Worm (Caenorhabditis elegans) whole organism, late embryonic: ENCODE results near the gene D1044.1.

Experiments
- C38D4.7 ChIP-seq: fragments of 200-800 bp; sonication (Bioruptor generic); optimal IDR thresholded peaks from 2 replicates; lab custom pipeline; 2018; ENCODE audit warnings: mild to moderate bottlenecking, missing genetic modification characterization, moderate library complexity, missing compliant biosample characterization
- F13H6.1 ChIP-seq: sonication (generic microtip); optimal IDR thresholded peaks from 2 replicates; lab custom pipeline; 2016; ENCODE audit warnings: missing genetic modification characterization, missing compliant biosample characterization
- K02D7.2 ChIP-seq: sonication (generic microtip); optimal IDR thresholded peaks from 2 replicates; lab custom pipeline; 2017; ENCODE audit warnings: mild to moderate bottlenecking, missing genetic modification characterization, missing compliant biosample characterization
- K09A11.1 ChIP-seq: sonication (generic microtip); optimal IDR thresholded peaks from 2 replicates; lab custom pipeline; 2017; ENCODE audit warnings: antibody characterized with exemption, mild to moderate bottlenecking, missing genetic modification characterization, missing compliant biosample characterization; ENCODE audit not compliant: insufficient read depth
- T23F11.4 ChIP-seq: fragments of 200-800 bp; sonication (Bioruptor generic); optimal IDR thresholded peaks from 2 replicates; lab custom pipeline; 2018; ENCODE audit warnings: mild to moderate bottlenecking, missing genetic modification characterization, missing compliant biosample characterization
- ahr-1 ChIP-seq: sonication (generic microtip); optimal IDR thresholded peaks from 2 replicates; lab custom pipeline; 2016; ENCODE audit warnings: missing genetic modification characterization, missing compliant biosample characterization
- ama-1 ChIP-seq: fragments of 150-350 bp; optimal IDR thresholded peaks from 2 replicates; lab custom pipeline; 2014
- ceh-14 ChIP-seq: sonication (generic microtip); optimal IDR thresholded peaks from 2 replicates; lab custom pipeline; 2016; ENCODE audit warnings: missing genotype, missing genetic modification characterization, missing compliant biosample characterization
- ceh-19 ChIP-seq: fragments of 200-800 bp; sonication (Bioruptor generic); optimal IDR thresholded peaks from 2 replicates; lab custom pipeline; 2018; ENCODE audit warnings: mild to moderate bottlenecking, missing genetic modification characterization, missing compliant biosample characterization
- ceh-30 ChIP-seq: fragments of 150-350 bp; optimal IDR thresholded peaks from 2 replicates; lab custom pipeline; 2014; ENCODE audit warnings: missing biosample characterization, missing genetic modification characterization
- ceh-31 ChIP-seq: sonication (generic microtip); optimal IDR thresholded peaks from 2 replicates; lab custom pipeline; 2016; ENCODE audit warnings: missing genetic modification characterization, missing compliant biosample characterization
- ceh-34 ChIP-seq: sonication (generic microtip); optimal IDR thresholded peaks from 2 replicates; lab custom pipeline; 2016; ENCODE audit warnings: mild to moderate bottlenecking, missing genetic modification characterization, missing compliant biosample characterization
- ceh-45 ChIP-seq: fragments of 200-800 bp; sonication (Bioruptor generic); IDR thresholded peaks from 2 replicates; pipeline ENCODE4 v1.3.6; 2022; ENCODE audit warnings: missing genetic modification reagents, missing genetic modification characterization, missing compliant biosample characterization
- ceh-6 ChIP-seq: fragments of 200-800 bp; sonication (Bioruptor generic); optimal IDR thresholded peaks from 2 replicates; lab custom pipeline; 2018; ENCODE audit warnings: mild to moderate bottlenecking, missing genetic modification characterization, missing compliant biosample characterization
- dmd-4 ChIP-seq: sonication (generic microtip); optimal IDR thresholded peaks from 2 replicates; lab custom pipeline; 2016; ENCODE audit warnings: borderline replicate concordance, missing genetic modification characterization, missing compliant biosample characterization
- dve-1 ChIP-seq: sonication (generic microtip); optimal IDR thresholded peaks from 2 replicates; lab custom pipeline; 2017; ENCODE audit warnings: antibody characterized with exemption, mild to moderate bottlenecking, missing genetic modification characterization, missing compliant biosample characterization
- elt-2 ChIP-seq: sonication (generic microtip); optimal IDR thresholded peaks from 2 replicates; lab custom pipeline; 2016; ENCODE audit warnings: missing genetic modification reagents, missing genetic modification characterization, missing compliant biosample characterization
- elt-4 ChIP-seq: sonication (generic microtip); optimal IDR thresholded peaks from 2 replicates; lab custom pipeline; 2016; ENCODE audit warnings: missing genetic modification characterization, missing compliant biosample characterization
- fax-1 ChIP-seq: sonication (generic microtip); optimal IDR thresholded peaks from 2 replicates; lab custom pipeline; 2016; ENCODE audit warnings: missing genotype, missing genetic modification characterization, missing compliant biosample characterization
- fkh-10 ChIP-seq: fragments of 150-350 bp; optimal IDR thresholded peaks from 2 replicates; lab custom pipeline; 2014; ENCODE audit warnings: missing biosample characterization, missing genetic modification reagents, missing genetic modification characterization
- gmeb-2 ChIP-seq: sonication (generic microtip); optimal IDR thresholded peaks from 2 replicates; lab custom pipeline; 2016; ENCODE audit warnings: missing genetic modification characterization, inconsistent platforms, missing compliant biosample characterization
- hlh-13 ChIP-seq: fragments of 200-800 bp; sonication (Bioruptor generic); optimal IDR thresholded peaks from 2 replicates; lab custom pipeline; 2018; ENCODE audit warnings: mild to moderate bottlenecking, missing genetic modification characterization, missing compliant biosample characterization
- hlh-15 ChIP-seq: sonication (generic microtip); optimal IDR thresholded peaks from 2 replicates; lab custom pipeline; 2016; ENCODE audit warnings: missing genetic modification characterization, missing compliant biosample characterization
- hlh-30 ChIP-seq: sonication (generic microtip); optimal IDR thresholded peaks from 2 replicates; lab custom pipeline; 2017; ENCODE audit warnings: antibody characterized with exemption, missing genetic modification characterization, missing compliant biosample characterization; ENCODE audit not compliant: insufficient read depth
- hlh-6 ChIP-seq: sonication (generic microtip); optimal IDR thresholded peaks from 2 replicates; lab custom pipeline; 2016; ENCODE audit warnings: missing genotype, missing genetic modification characterization, missing compliant biosample characterization
- lim-6 ChIP-seq: sonication (generic microtip); optimal IDR thresholded peaks from 2 replicates; lab custom pipeline; 2016; ENCODE audit warnings: missing genetic modification characterization, missing compliant biosample characterization
- lin-11 ChIP-seq: fragments of 200-800 bp; sonication (Bioruptor generic); optimal IDR thresholded peaks from 2 replicates; lab custom pipeline; 2018; ENCODE audit warnings: mild to moderate bottlenecking, missing genetic modification characterization, missing compliant biosample characterization
- madf-2 ChIP-seq: sonication (generic microtip); optimal IDR thresholded peaks from 2 replicates; lab custom pipeline; 2017; ENCODE audit warnings: missing genetic modification characterization, missing compliant biosample characterization
- nfya-1 ChIP-seq: sonication (generic microtip); optimal IDR thresholded peaks from 2 replicates; lab custom pipeline; 2017; ENCODE audit warnings: missing genetic modification characterization, mild to moderate bottlenecking, missing compliant biosample characterization, antibody characterized with exemption, moderate library complexity
- nhr-232 ChIP-seq: sonication (generic microtip); optimal IDR thresholded peaks from 2 replicates; lab custom pipeline; 2016; ENCODE audit warnings: missing genetic modification characterization, missing compliant biosample characterization
- npax-4 ChIP-seq: sonication (generic microtip); optimal IDR thresholded peaks from 2 replicates; lab custom pipeline; 2016; ENCODE audit warnings: missing genetic modification characterization, missing compliant biosample characterization
- pax-1 ChIP-seq: fragments of 150-350 bp; optimal IDR thresholded peaks from 2 replicates; lab custom pipeline; 2014; ENCODE audit warnings: missing biosample characterization, missing genetic modification characterization
- pha-2 ChIP-seq: sonication (generic microtip); optimal IDR thresholded peaks from 2 replicates; lab custom pipeline; 2017; ENCODE audit warnings: mild to moderate bottlenecking, missing genetic modification characterization, missing compliant biosample characterization
- pha-4 ChIP-seq: fragments of 150-350 bp; optimal IDR thresholded peaks from 2 replicates; lab custom pipeline; 2018; ENCODE audit warnings: missing biosample characterization, missing genetic modification reagents, missing genetic modification characterization
- pqm-1 ChIP-seq: sonication (generic microtip); optimal IDR thresholded peaks from 2 replicates; lab custom pipeline; 2016; ENCODE audit warnings: missing genetic modification characterization, missing compliant biosample characterization
- pros-1 ChIP-seq: fragments of 150-350 bp; optimal IDR thresholded peaks from 2 replicates; lab custom pipeline; 2014; ENCODE audit warnings: missing biosample characterization, missing genetic modification reagents, missing genetic modification characterization
- ref-2 ChIP-seq: sonication (generic microtip); optimal IDR thresholded peaks from 2 replicates; lab custom pipeline; 2016; ENCODE audit warnings: missing genetic modification characterization, missing compliant biosample characterization
- rnt-1 ChIP-seq: sonication (generic microtip); optimal IDR thresholded peaks from 2 replicates; lab custom pipeline; 2016; ENCODE audit warnings: missing genetic modification characterization, missing compliant biosample characterization
- sdc-2 ChIP-seq: sonication (generic microtip); optimal IDR thresholded peaks from 2 replicates; lab custom pipeline; 2016; ENCODE audit warnings: missing genotype, missing genetic modification characterization, missing compliant biosample characterization
- sox-2 ChIP-seq: fragments of 200-800 bp; sonication (Bioruptor generic); IDR thresholded peaks from 2 replicates; pipeline ENCODE4 v1.3.6; 2022; ENCODE audit warnings: missing genetic modification reagents, missing genetic modification characterization, missing compliant biosample characterization
- sox-4 ChIP-seq: sonication (generic microtip); optimal IDR thresholded peaks from 2 replicates; lab custom pipeline; 2017; ENCODE audit warnings: mild to moderate bottlenecking, missing genetic modification characterization, inconsistent platforms, missing compliant biosample characterization
- syd-9 ChIP-seq: sonication (generic microtip); optimal IDR thresholded peaks from 2 replicates; lab custom pipeline; 2016; ENCODE audit warnings: mild to moderate bottlenecking, missing genetic modification characterization, moderate library complexity, missing compliant biosample characterization
- tbx-7 ChIP-seq: sonication (generic microtip); optimal IDR thresholded peaks from 2 replicates; lab custom pipeline; 2016; ENCODE audit warnings: missing genotype, missing genetic modification characterization, missing compliant biosample characterization
- ttx-3 ChIP-seq: sonication (generic microtip); optimal IDR thresholded peaks from 2 replicates; lab custom pipeline; 2016; ENCODE audit warnings: missing genetic modification reagents, missing genetic modification characterization, missing compliant biosample characterization
- unc-3 ChIP-seq, 2 experiments: fragments of 200-800 bp in 1 of 2; sonication (Bioruptor generic) in 1 of 2; sonication (generic microtip) in 1 of 2; conservative IDR thresholded peaks in 1 of 2; optimal IDR thresholded peaks in 1 of 2; 2 replicates each; pipeline versions ENCODE4 v1.3.6 to Lab custom; 2016 to 2022; ENCODE audit warnings: missing compliant biosample characterization in 2 of 2, missing genetic modification characterization in 2 of 2, missing genetic modification reagents in 1 of 2
- unc-42 ChIP-seq: sonication (generic microtip); optimal IDR thresholded peaks from 2 replicates; lab custom pipeline; 2016; ENCODE audit warnings: missing genotype, missing genetic modification characterization, missing compliant biosample characterization
- zip-5 ChIP-seq: sonication (generic microtip); optimal IDR thresholded peaks from 2 replicates; lab custom pipeline; 2016; ENCODE audit warnings: missing genetic modification characterization, missing compliant biosample characterization
- ztf-16 ChIP-seq: sonication (generic microtip); optimal IDR thresholded peaks from 2 replicates; lab custom pipeline; 2017; ENCODE audit warnings: missing genetic modification characterization, missing compliant biosample characterization

D1044.1 gene

ce11 chrIII:5553098-5553497, 9.0 kb downstream of the D1044.1 start:
- no peak for TF ChIP-seq C38D4.7 (GFP tag; lab: Kevin White, UChicago)
- peak; percentile 20 for TF ChIP-seq hlh-30
- TF ChIP-seq elt-2 (tag; lab: Kevin White, UChicago): peak; percentile 54
- no peak for TF ChIP-seq ref-2 (tag; lab: Kevin White, UChicago)
- TF ChIP-seq pax-1: no peak

ce11 chrIII:5554884-5555500, 10.9 kb downstream of the D1044.1 start, which contains the start of the genes nmad-1 and hach-1:
Gene nmad-1, minus strand, starts transcription at chrIII:5554934.
Gene hach-1, plus strand, starts transcription at chrIII:5555450.
- peak; percentile 85 for TF ChIP-seq ztf-16
- peak; percentile 91 for TF ChIP-seq pha-2
- TF ChIP-seq ceh-30 (tag; lab: Kevin White, UChicago): peak; percentile 77
- TF ChIP-seq fax-1 (tag; lab: Kevin White, UChicago): peak; percentile 93
- peak; percentile 68 for TF ChIP-seq sdc-2 (tag; lab: Kevin White, UChicago)
- peak; percentile 83 for TF ChIP-seq unc-3 (GFP tag; conservative IDR thresholded peaks at IDR 0.05; lab: Robert Waterston, UW)
- peak; percentile 87 for TF ChIP-seq unc-3 (tag; optimal IDR thresholded peaks at IDR 0.05; lab: Kevin White, UChicago)
- peak; percentile 90 for TF ChIP-seq gmeb-2 (tag; lab: Kevin White, UChicago)
- peak; percentile 52 for TF ChIP-seq pqm-1 (tag; lab: Kevin White, UChicago)
- TF ChIP-seq T23F11.4 (GFP tag; lab: Kevin White, UChicago): peak; percentile 80
- TF ChIP-seq K02D7.2 (tag; lab: Kevin White, UChicago): peak; percentile 91
- peak; percentile 85 for TF ChIP-seq hlh-15 (tag; lab: Kevin White, UChicago)
- TF ChIP-seq elt-4 (tag; lab: Kevin White, UChicago): no peak
- TF ChIP-seq ceh-31 (tag; lab: Kevin White, UChicago): peak; percentile 92
- TF ChIP-seq rnt-1 (tag; lab: Kevin White, UChicago): peak; percentile 81
- TF ChIP-seq npax-4 (tag; lab: Kevin White, UChicago): peak; percentile 89
- peak; percentile 92 for TF ChIP-seq ceh-19 (GFP tag; lab: Kevin White, UChicago)
- peak; percentile 90 for TF ChIP-seq zip-5
- peak; percentile 88 for TF ChIP-seq syd-9 (tag; lab: Kevin White, UChicago)
- peak; percentile 89 for TF ChIP-seq ref-2 (tag; lab: Kevin White, UChicago)
- peak; percentile 93 for TF ChIP-seq F13H6.1 (tag; lab: Kevin White, UChicago)
- TF ChIP-seq ceh-6 (GFP tag; lab: Kevin White, UChicago): peak; percentile 73
- peak; percentile 56 for TF ChIP-seq dmd-4
- peak; percentile 54 for TF ChIP-seq lim-6 (tag; lab: Kevin White, UChicago)
- TF ChIP-seq nfya-1 (tag; lab: Kevin White, UChicago): peak; percentile 87
- TF ChIP-seq pros-1 (tag; lab: Kevin White, UChicago): no peak
- peak; percentile 75 for TF ChIP-seq ceh-45 (GFP tag; lab: Robert Waterston, UW)
- peak; percentile 86 for TF ChIP-seq hlh-13 (GFP tag; lab: Kevin White, UChicago)
- peak; percentile 90 for TF ChIP-seq K09A11.1
- TF ChIP-seq ceh-14 (tag; lab: Kevin White, UChicago): peak; percentile 98
- TF ChIP-seq ama-1 (lab: Kevin White, UChicago): no peak
- peak; percentile 87 for TF ChIP-seq madf-2 (tag; lab: Kevin White, UChicago)
- peak; percentile 98 for TF ChIP-seq elt-2 (tag; lab: Kevin White, UChicago)
- TF ChIP-seq sox-2 (GFP tag; lab: Robert Waterston, UW): peak; percentile 60; the same call in 1 of the 2 replicates
- TF ChIP-seq ttx-3 (tag; lab: Kevin White, UChicago): peak; percentile 95
- peak; percentile 84 for TF ChIP-seq ahr-1
- peak; percentile 98 for TF ChIP-seq unc-42
- TF ChIP-seq pha-4 (tag; lab: Kevin White, UChicago): no peak
- peak; percentile 89 for TF ChIP-seq C38D4.7 (GFP tag; lab: Kevin White, UChicago)
- TF ChIP-seq hlh-6 (tag; lab: Kevin White, UChicago): peak; percentile 82
- TF ChIP-seq ceh-34 (tag; lab: Kevin White, UChicago): peak; percentile 92
- TF ChIP-seq pax-1: peak; percentile 15
- peak; percentile 53 for TF ChIP-seq tbx-7 (tag; lab: Kevin White, UChicago)
- peak; percentile 95 for TF ChIP-seq sox-4 (tag; lab: Kevin White, UChicago)
- TF ChIP-seq lin-11 (tag; lab: Kevin White, UChicago): peak; percentile 85
- TF ChIP-seq fkh-10: no peak
- peak; percentile 77 for TF ChIP-seq nhr-232
- no peak for TF ChIP-seq hlh-30
- TF ChIP-seq dve-1 (tag; lab: Kevin White, UChicago): no peak
